Fruit fly (Drosophila melanogaster) whole organism, embryonic: ENCODE data around the gene CG13676.

Source experiments
- Aef1 ChIP-seq: fragments of 200-800 bp; sonication (Bioruptor generic); IDR thresholded peaks from 3 replicates; pipeline ENCODE4 v1.3.6; 2022; ENCODE audit warnings: missing biosample characterization, missing genetic modification characterization
- Atf-2 ChIP-seq: fragments of 200-800 bp; sonication (Bioruptor generic); optimal IDR thresholded peaks from 2 replicates; lab custom pipeline; 2016; ENCODE audit warnings: missing biosample characterization, missing genetic modification characterization
- CG12236 ChIP-seq: fragments of 200-800 bp; sonication (Bioruptor generic); optimal IDR thresholded peaks from 2 replicates; lab custom pipeline; 2016; ENCODE audit warnings: missing biosample characterization, missing genetic modification characterization
- CG12659 ChIP-seq: fragments of 200-800 bp; sonication (Bioruptor generic); optimal IDR thresholded peaks from 3 replicates; lab custom pipeline; 2017; ENCODE audit warnings: mild to moderate bottlenecking, missing biosample characterization, missing genetic modification reagents, missing genetic modification characterization
- CG14050 ChIP-seq: fragments of 200-800 bp; sonication (Bioruptor generic); IDR thresholded peaks from 3 replicates; pipeline ENCODE4 v1.3.6; 2022; ENCODE audit warnings: missing biosample characterization, missing genetic modification characterization
- CG14710 ChIP-seq: fragments of 200-800 bp; sonication (Bioruptor generic); optimal IDR thresholded peaks from 3 replicates; lab custom pipeline; 2019; ENCODE audit warnings: missing biosample characterization, mild to moderate bottlenecking, missing genetic modification characterization, moderate library complexity
- CG15479 ChIP-seq: fragments of 200-800 bp; sonication (Bioruptor generic); optimal IDR thresholded peaks from 3 replicates; lab custom pipeline; 2019; ENCODE audit warnings: missing biosample characterization, mild to moderate bottlenecking, missing genetic modification characterization, moderate library complexity
- CG2116 ChIP-seq: fragments of 200-800 bp; sonication (Bioruptor generic); optimal IDR thresholded peaks from 3 replicates; lab custom pipeline; 2018; ENCODE audit warnings: missing biosample characterization, mild to moderate bottlenecking, missing genetic modification characterization
- CG3065 ChIP-seq: fragments of 200-800 bp; sonication (Bioruptor generic); optimal IDR thresholded peaks from 2 replicates; lab custom pipeline; 2016; ENCODE audit warnings: missing biosample characterization, missing genetic modification characterization
- CG3995 ChIP-seq: fragments of 200-800 bp; sonication (Bioruptor generic); optimal IDR thresholded peaks from 3 replicates; lab custom pipeline; 2016; ENCODE audit warnings: missing biosample characterization, missing genetic modification characterization
- CG4854 ChIP-seq: fragments of 200-800 bp; sonication (Bioruptor generic); optimal IDR thresholded peaks from 2 replicates; lab custom pipeline; 2016; ENCODE audit warnings: missing biosample characterization, missing genetic modification characterization, inconsistent platforms
- CG6791 ChIP-seq: fragments of 200-800 bp; sonication (Bioruptor generic); IDR thresholded peaks from 3 replicates; pipeline ENCODE4 v1.3.6; 2022; ENCODE audit warnings: missing biosample characterization, missing genetic modification characterization; ENCODE audit not compliant: partially characterized antibody
- CG7271 ChIP-seq: fragments of 200-800 bp; sonication (Bioruptor generic); optimal IDR thresholded peaks from 2 replicates; lab custom pipeline; 2018; ENCODE audit warnings: missing biosample characterization, mild to moderate bottlenecking, missing genetic modification characterization, moderate library complexity
- CG7745 ChIP-seq: fragments of 200-800 bp; sonication (Bioruptor generic); optimal IDR thresholded peaks from 2 replicates; lab custom pipeline; 2018; ENCODE audit warnings: missing biosample characterization, mild to moderate bottlenecking, missing genetic modification characterization, moderate library complexity
- CG7786 ChIP-seq: fragments of 200-800 bp; sonication (Bioruptor generic); optimal IDR thresholded peaks from 2 replicates; lab custom pipeline; 2016; ENCODE audit warnings: missing biosample characterization, missing genetic modification characterization
- CG9817 ChIP-seq: fragments of 200-800 bp; sonication (Bioruptor generic); optimal IDR thresholded peaks from 2 replicates; lab custom pipeline; 2018; ENCODE audit warnings: missing biosample characterization, mild to moderate bottlenecking, missing genetic modification characterization, moderate library complexity
- E2f2 ChIP-seq: fragments of 200-800 bp; sonication (Bioruptor generic); IDR thresholded peaks from 2 replicates; pipeline ENCODE4 v1.3.6; 2022; ENCODE audit warnings: missing biosample characterization, missing genetic modification characterization
- Eip74EF ChIP-seq, 2 experiments: fragments of 200-800 bp in 1 of 2; fragments of >200 bp in 1 of 2; sonication (Bioruptor generic) in 1 of 2; optimal IDR thresholded peaks; 2 replicates each; lab custom pipeline; 2017 to 2019; ENCODE audit warnings: missing biosample characterization in 2 of 2, missing genetic modification characterization in 2 of 2, mild to moderate bottlenecking in 1 of 2, moderate library complexity in 1 of 2
- Fer2 ChIP-seq: fragments of 200-800 bp; sonication (Bioruptor generic); optimal IDR thresholded peaks from 2 replicates; lab custom pipeline; 2018; ENCODE audit warnings: missing biosample characterization, mild to moderate bottlenecking, missing genetic modification characterization, moderate library complexity
- Gsc ChIP-seq: fragments of 200-800 bp; sonication (Bioruptor generic); IDR thresholded peaks from 2 replicates; pipeline ENCODE4 v1.3.6; 2022; ENCODE audit warnings: missing biosample characterization, missing genetic modification characterization
- HLH4C ChIP-seq: fragments of 200-800 bp; sonication (Bioruptor generic); IDR thresholded peaks from 3 replicates; pipeline ENCODE4 v1.3.6; 2022; ENCODE audit warnings: missing biosample characterization, missing genetic modification characterization; ENCODE audit not compliant: partially characterized antibody
- NfI ChIP-seq: fragments of 200-800 bp; sonication (Bioruptor generic); optimal IDR thresholded peaks from 3 replicates; lab custom pipeline; 2018; ENCODE audit warnings: missing biosample characterization, mild to moderate bottlenecking, missing genetic modification characterization, moderate library complexity
- Sox100B ChIP-seq: fragments of 200-800 bp; sonication (Bioruptor generic); optimal IDR thresholded peaks from 3 replicates; lab custom pipeline; 2018; ENCODE audit warnings: missing biosample characterization, mild to moderate bottlenecking, missing genetic modification characterization
- ab ChIP-seq: fragments of 200-800 bp; sonication (Bioruptor generic); optimal IDR thresholded peaks from 2 replicates; lab custom pipeline; 2016; ENCODE audit warnings: missing biosample characterization, missing genetic modification characterization
- al ChIP-seq: fragments of 200-800 bp; sonication (Bioruptor generic); IDR thresholded peaks from 2 replicates; pipeline ENCODE4 v1.3.6; 2022; ENCODE audit warnings: missing biosample characterization, missing genetic modification characterization
- aop ChIP-seq: fragments of 200-800 bp; sonication (Bioruptor generic); IDR thresholded peaks from 2 replicates; pipeline ENCODE4 v1.3.6; 2022; ENCODE audit warnings: missing biosample characterization, missing genetic modification characterization
- ara ChIP-seq: fragments of 200-800 bp; sonication (Bioruptor generic); IDR thresholded peaks from 2 replicates; pipeline ENCODE4 v1.3.6; 2022; ENCODE audit warnings: missing biosample characterization, missing genetic modification characterization
- bcd ChIP-seq: fragments of 200-800 bp; sonication (Bioruptor generic); optimal IDR thresholded peaks from 2 replicates; lab custom pipeline; 2017; ENCODE audit warnings: missing biosample characterization, mild to moderate bottlenecking, missing genetic modification characterization
- bsh ChIP-seq, 2 experiments: fragments of 200-800 bp; sonication (Bioruptor generic); optimal IDR thresholded peaks; 2 replicates each; lab custom pipeline; 2017 to 2018; ENCODE audit warnings: mild to moderate bottlenecking in 2 of 2, missing biosample characterization in 2 of 2, missing genetic modification characterization in 2 of 2, moderate library complexity in 1 of 2
- dmrt99B ChIP-seq: fragments of 200-800 bp; sonication (Bioruptor generic); optimal IDR thresholded peaks from 2 replicates; lab custom pipeline; 2018; ENCODE audit warnings: missing biosample characterization, mild to moderate bottlenecking, missing genetic modification characterization, moderate library complexity
- fd64A ChIP-seq: fragments of 200-800 bp; sonication (Bioruptor generic); optimal IDR thresholded peaks from 3 replicates; lab custom pipeline; 2018; ENCODE audit warnings: missing biosample characterization, mild to moderate bottlenecking, missing genetic modification characterization
- gcm2 ChIP-seq: fragments of 200-800 bp; sonication (Bioruptor generic); optimal IDR thresholded peaks from 2 replicates; lab custom pipeline; 2016; ENCODE audit warnings: missing biosample characterization, missing genetic modification characterization
- her ChIP-seq: fragments of 200-800 bp; sonication (Bioruptor generic); optimal IDR thresholded peaks from 2 replicates; lab custom pipeline; 2016; ENCODE audit warnings: missing biosample characterization, missing genetic modification characterization
- lov ChIP-seq, 2 experiments: fragments of 200-800 bp in 1 of 2; fragments of >200 bp in 1 of 2; sonication (Bioruptor generic) in 1 of 2; IDR thresholded peaks in 1 of 2; optimal IDR thresholded peaks in 1 of 2; 2 replicates in 1 of 2; 3 replicates in 1 of 2; pipeline versions ENCODE4 v1.3.6 to Lab custom; 2017 to 2022; ENCODE audit warnings: missing biosample characterization in 1 of 2, missing genetic modification characterization in 1 of 2
- maf-S ChIP-seq: fragments of 200-800 bp; sonication (Bioruptor generic); optimal IDR thresholded peaks from 2 replicates; lab custom pipeline; 2016; ENCODE audit warnings: missing biosample characterization, missing genetic modification characterization
- nerfin-2 ChIP-seq: fragments of 200-800 bp; sonication (Bioruptor generic); IDR thresholded peaks from 2 replicates; pipeline ENCODE4 v1.3.6; 2022; ENCODE audit warnings: missing biosample characterization, missing genetic modification characterization; ENCODE audit not compliant: partially characterized antibody
- pan ChIP-seq, 4 experiments: fragments of >200 bp in 3 of 4; fragments of 200-800 bp in 1 of 4; sonication (Bioruptor generic) in 1 of 4; optimal IDR thresholded peaks in 3 of 4; IDR thresholded peaks in 1 of 4; 2 replicates each; pipeline versions ENCODE4 v1.3.6 to Lab custom; 2017 to 2022; ENCODE audit warnings: missing biosample characterization in 2 of 4, missing genetic modification characterization in 2 of 4, mixed read lengths in 1 of 4
- pfk ChIP-seq: fragments of 200-800 bp; sonication (Bioruptor generic); optimal IDR thresholded peaks from 2 replicates; lab custom pipeline; 2018; ENCODE audit warnings: missing biosample characterization, mild to moderate bottlenecking, missing genetic modification characterization, moderate library complexity
- run ChIP-seq: fragments of 200-800 bp; sonication (Bioruptor generic); optimal IDR thresholded peaks from 3 replicates; lab custom pipeline; 2018; ENCODE audit warnings: missing biosample characterization, mild to moderate bottlenecking, missing genetic modification characterization
- shn ChIP-seq: fragments of 200-800 bp; sonication (Bioruptor generic); optimal IDR thresholded peaks from 3 replicates; lab custom pipeline; 2016; ENCODE audit warnings: missing biosample characterization, missing genetic modification characterization
- slbo ChIP-seq: fragments of 200-800 bp; sonication (Bioruptor generic); IDR thresholded peaks from 2 replicates; pipeline ENCODE4 v1.3.6; 2022; ENCODE audit warnings: missing biosample characterization, missing genetic modification characterization
- sr ChIP-seq: fragments of 200-800 bp; sonication (Bioruptor generic); IDR thresholded peaks from 3 replicates; pipeline ENCODE4 v1.3.6; 2022; ENCODE audit warnings: missing biosample characterization, missing genetic modification characterization
- ssp ChIP-seq: fragments of 200-800 bp; sonication (Bioruptor generic); IDR thresholded peaks from 2 replicates; pipeline ENCODE4 v1.3.6; 2022; ENCODE audit warnings: missing biosample characterization, missing genetic modification characterization
- stwl ChIP-seq: fragments of 200-800 bp; sonication (Bioruptor generic); optimal IDR thresholded peaks from 3 replicates; lab custom pipeline; 2018; ENCODE audit warnings: missing biosample characterization, mild to moderate bottlenecking, missing genetic modification characterization, moderate library complexity
- tio ChIP-seq: fragments of 200-800 bp; sonication (Bioruptor generic); optimal IDR thresholded peaks from 2 replicates; lab custom pipeline; 2017; ENCODE audit warnings: missing biosample characterization, missing genetic modification characterization, inconsistent platforms
- vnd ChIP-seq: fragments of 200-800 bp; sonication (Bioruptor generic); IDR thresholded peaks from 3 replicates; pipeline ENCODE4 v1.3.6; 2022; ENCODE audit warnings: missing biosample characterization, missing genetic modification characterization; ENCODE audit not compliant: partially characterized antibody
- wek ChIP-seq: fragments of 200-800 bp; sonication (Bioruptor generic); optimal IDR thresholded peaks from 3 replicates; lab custom pipeline; 2018; ENCODE audit warnings: missing biosample characterization, mild to moderate bottlenecking, missing genetic modification characterization, moderate library complexity
- zfh1 ChIP-seq: fragments of 200-800 bp; sonication (Bioruptor generic); IDR thresholded peaks from 3 replicates; pipeline ENCODE4 v1.3.6; 2022; ENCODE audit warnings: missing biosample characterization, missing genetic modification characterization

Gene CG13676

DNA sequence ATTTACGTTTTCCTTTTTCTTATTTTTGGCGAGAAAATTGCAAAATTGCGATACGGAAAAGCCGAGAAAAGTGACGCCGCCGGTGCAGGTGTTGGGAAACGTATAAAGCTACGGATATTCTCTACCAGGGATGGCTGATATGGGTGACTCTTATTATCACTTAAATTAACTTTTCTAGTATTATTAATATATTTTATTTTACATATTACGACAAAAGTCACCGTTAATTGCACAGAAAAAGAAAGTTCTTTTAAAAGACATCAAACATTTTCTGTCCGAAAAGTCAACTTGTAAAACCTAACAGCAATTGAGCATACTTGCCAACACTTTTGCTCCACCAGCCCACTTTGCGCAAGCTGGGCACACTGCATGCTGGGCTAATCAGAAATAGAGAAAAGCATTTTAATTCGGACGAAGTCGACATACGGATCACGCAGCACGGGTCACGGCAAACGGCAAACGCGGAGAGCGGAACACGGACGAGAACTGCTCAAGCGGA lies 23.9 kb downstream of the CG13676 start, which contains the start of the genes Cds and Uba2 (continued):
- TF ChIP-seq Eip74EF (GFP tag; optimal IDR thresholded peaks at IDR 0.05; lab: Kevin White, UChicago), result peak in 1 of 2 experiments; percentile 71
- peak; percentile 90 for TF ChIP-seq Sox100B (GFP tag; lab: Kevin White, UChicago)
- TF ChIP-seq lov (optimal IDR thresholded peaks at IDR 0.05; lab: Kevin White, UChicago), result no peak
- peak; percentile 77 for TF ChIP-seq lov (GFP tag; IDR thresholded peaks at IDR 0.05; lab: Robert Waterston, UW)
- peak; percentile 78 for TF ChIP-seq Atf-2 (GFP tag; lab: Kevin White, UChicago)
- TF ChIP-seq CG6791 (GFP tag; lab: Robert Waterston, UW), result no peak
- TF ChIP-seq al (GFP tag; lab: Robert Waterston, UW), result peak; percentile 94
- no peak for TF ChIP-seq pan (optimal IDR thresholded peaks at IDR 0.05; lab: Kevin White, UChicago)
- TF ChIP-seq pan (GFP tag; optimal IDR thresholded peaks at IDR 0.05 in 1 of 2, IDR thresholded peaks at IDR 0.05 in 1 of 2), result peak in 1 of 2 experiments; percentile 91
- TF ChIP-seq CG14050 (GFP tag; lab: Robert Waterston, UW), result peak; percentile 86
- peak; percentile 97 for TF ChIP-seq CG12659
- peak; percentile 94 for TF ChIP-seq bcd
- no peak for TF ChIP-seq nerfin-2 (GFP tag; lab: Robert Waterston, UW)
- peak; percentile 75 for TF ChIP-seq shn (GFP tag; lab: Kevin White, UChicago)
- peak; percentile 5 for TF ChIP-seq CG12236 (GFP tag; lab: Kevin White, UChicago)
- TF ChIP-seq HLH4C (GFP tag; lab: Robert Waterston, UW), result peak; percentile 47; the same call in 1 of the 3 replicates
- peak; percentile 78 for TF ChIP-seq CG3065 (GFP tag; lab: Kevin White, UChicago)
- TF ChIP-seq CG2116 (GFP tag; lab: Kevin White, UChicago), result peak; percentile 91
- peak; percentile 82 for TF ChIP-seq wek (GFP tag; lab: Kevin White, UChicago)
- no peak for TF ChIP-seq vnd (GFP tag; lab: Robert Waterston, UW)
- TF ChIP-seq sr (GFP tag; lab: Robert Waterston, UW), result peak; percentile 24; the same call in 1 of the 3 replicates
- peak; percentile 83 for TF ChIP-seq tio (GFP tag; lab: Kevin White, UChicago)
- peak; percentile 73 for TF ChIP-seq E2f2 (GFP tag; lab: Robert Waterston, UW)
- peak; percentile 95 for TF ChIP-seq CG14710 (tag; lab: Kevin White, UChicago)
- TF ChIP-seq Aef1 (GFP tag; lab: Robert Waterston, UW), result peak; percentile 88
- TF ChIP-seq gcm2 (GFP tag; lab: Kevin White, UChicago), result peak; percentile 50
- peak; percentile 63 for TF ChIP-seq her (GFP tag; lab: Kevin White, UChicago)
- TF ChIP-seq CG7745 (tag; lab: Kevin White, UChicago), result no peak
- peak; percentile 41 for TF ChIP-seq ab
- peak; percentile 62; the same call in 1 of the 2 replicates for TF ChIP-seq Gsc
- peak; percentile 89 for TF ChIP-seq zfh1 (GFP tag; lab: Robert Waterston, UW)
- peak; percentile 49 for TF ChIP-seq fd64A (GFP tag; lab: Kevin White, UChicago)
- no peak for TF ChIP-seq CG15479 (GFP tag; lab: Kevin White, UChicago)
- peak; percentile 62 for TF ChIP-seq run (tag; lab: Kevin White, UChicago)
- peak in 1 of 2 experiments; percentile 91 for TF ChIP-seq bsh (GFP tag; optimal IDR thresholded peaks at IDR 0.05; lab: Kevin White, UChicago)
- peak; percentile 65 for TF ChIP-seq pfk (GFP tag; lab: Kevin White, UChicago)
- peak; percentile 66 for TF ChIP-seq CG7786 (GFP tag; lab: Kevin White, UChicago)
- TF ChIP-seq CG7271 (tag; lab: Kevin White, UChicago), result peak; percentile 74
- TF ChIP-seq CG3995, result peak; percentile 81
- peak; percentile 95 for TF ChIP-seq NfI (GFP tag; lab: Kevin White, UChicago)
- peak; percentile 87 for TF ChIP-seq dmrt99B (tag; lab: Kevin White, UChicago)
- peak; percentile 91 for TF ChIP-seq stwl (tag; lab: Kevin White, UChicago)
- peak; percentile 63 for TF ChIP-seq CG4854 (GFP tag; lab: Kevin White, UChicago)
- no peak for TF ChIP-seq aop (GFP tag; lab: Robert Waterston, UW)
- peak; percentile 95 for TF ChIP-seq Fer2 (tag; lab: Kevin White, UChicago)
- peak; percentile 54 for TF ChIP-seq maf-S (GFP tag; lab: Kevin White, UChicago)
- TF ChIP-seq ssp (GFP tag; lab: Robert Waterston, UW), result peak; percentile 84
- TF ChIP-seq slbo (GFP tag; lab: Robert Waterston, UW), result peak; percentile 96
- peak; percentile 97 for TF ChIP-seq CG9817
- peak; percentile 83; the same call in 1 of the 2 replicates for TF ChIP-seq ara (GFP tag; lab: Robert Waterston, UW)
